Fruit fly (Drosophila melanogaster): ENCODE measurements around the gene CG11837.

The CG11837 gene

DNA sequence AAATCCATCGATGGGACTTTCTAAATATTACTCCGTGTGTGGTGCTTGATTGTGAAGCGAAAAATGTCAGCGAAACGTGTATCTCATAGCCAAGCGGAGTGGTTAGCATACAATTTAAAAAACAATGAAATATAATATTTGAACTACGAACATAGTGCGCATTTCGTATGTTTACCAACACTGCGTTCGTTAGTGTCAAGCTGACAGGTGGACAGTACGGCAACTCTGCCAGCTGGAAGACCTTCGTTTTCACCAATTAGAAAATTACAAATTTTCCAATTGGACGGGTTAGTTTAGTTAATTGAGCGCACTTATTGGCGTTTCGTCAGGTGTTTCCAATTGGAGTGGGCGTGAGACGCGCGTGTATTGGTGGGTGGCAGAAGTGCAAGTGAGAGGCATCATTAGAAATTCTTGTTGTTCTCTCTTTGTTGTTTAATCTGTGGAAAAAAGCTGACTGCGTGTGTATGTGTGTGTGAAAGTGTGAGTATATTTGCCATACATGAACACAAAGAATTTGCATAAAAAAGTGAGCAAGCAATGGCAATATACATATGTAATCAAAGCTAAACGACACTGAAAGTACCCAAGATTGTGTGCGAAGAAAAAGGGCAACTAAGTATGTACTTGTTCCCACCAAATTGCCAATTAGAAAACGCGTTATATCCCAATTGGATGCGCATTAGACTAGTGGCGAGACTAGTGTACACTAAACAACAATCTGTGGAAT is 9.4 kb upstream of the CG11837 start (continued):
- no peak; the same call in 2 of the 3 replicates for TF ChIP-seq tgo (GFP tag; IDR thresholded peaks at IDR 0.05)
- no peak for TF ChIP-seq ato (GFP tag; IDR thresholded peaks at IDR 0.05; ENCODE audit: partially characterized antibody)
- TF ChIP-seq phol (tag; optimal IDR thresholded peaks at IDR 0.05) = peak; percentile 17
- no peak for TF ChIP-seq Ssrp (tag; optimal IDR thresholded peaks at IDR 0.05)
- TF ChIP-seq CG12155 (GFP tag; optimal IDR thresholded peaks at IDR 0.05) = peak; percentile 38
- no peak for TF ChIP-seq BtbVII (GFP tag; optimal IDR thresholded peaks at IDR 0.05)
- no peak for TF ChIP-seq CG31388 (GFP tag; optimal IDR thresholded peaks at IDR 0.05)
- no peak for TF ChIP-seq twi (tag; optimal IDR thresholded peaks at IDR 0.05)
- TF ChIP-seq CG9932 (GFP tag; IDR thresholded peaks at IDR 0.05) = peak; percentile 49
- TF ChIP-seq CG7271 (tag; optimal IDR thresholded peaks at IDR 0.05) = no peak
- TF ChIP-seq Hr3 (GFP tag; optimal IDR thresholded peaks at IDR 0.05) = no peak
- TF ChIP-seq CG13296 (GFP tag; optimal IDR thresholded peaks at IDR 0.05) = no peak
- peak; percentile 74 for TF ChIP-seq E2f2 (GFP tag; IDR thresholded peaks at IDR 0.05)
- no peak for TF ChIP-seq btn (GFP tag; optimal IDR thresholded peaks at IDR 0.05)
- TF ChIP-seq pzg (GFP tag; optimal IDR thresholded peaks at IDR 0.05) = peak; percentile 62
- TF ChIP-seq croc (GFP tag; conservative IDR thresholded peaks at IDR 0.05) = no peak
- no peak for TF ChIP-seq CG11247 (GFP tag; IDR thresholded peaks at IDR 0.05)
- TF ChIP-seq chif (GFP tag; optimal IDR thresholded peaks at IDR 0.05) = peak in 1 of 2 experiments; percentile 25
- TF ChIP-seq CG33557 (GFP tag; optimal IDR thresholded peaks at IDR 0.05) = no peak
- peak; percentile 55 for TF ChIP-seq ems (GFP tag; optimal IDR thresholded peaks at IDR 0.05)
- TF ChIP-seq HHEX (GFP tag; optimal IDR thresholded peaks at IDR 0.05) = peak; percentile 30
- TF ChIP-seq CG1024 (GFP tag; IDR thresholded peaks at IDR 0.05) = no peak
- no peak for TF ChIP-seq cato (GFP tag; optimal IDR thresholded peaks at IDR 0.05; ENCODE audit: borderline replicate concordance)
- no peak for TF ChIP-seq CG6654 (GFP tag; optimal IDR thresholded peaks at IDR 0.05)
- 0 out of 2 replicates have a peak, but pooled peaks have one; percentile 12 for TF ChIP-seq CG14441 (GFP tag; IDR thresholded peaks at IDR 0.05)
- TF ChIP-seq CG12236 (GFP tag; optimal IDR thresholded peaks at IDR 0.05) = no peak
- TF ChIP-seq gro (GFP tag; optimal IDR thresholded peaks at IDR 0.05) = peak; percentile 15
- TF ChIP-seq Antp (GFP tag; optimal IDR thresholded peaks at IDR 0.05) = peak; percentile 10
- peak; percentile 24 for TF ChIP-seq CG13775 (GFP tag; optimal IDR thresholded peaks at IDR 0.05)
- TF ChIP-seq Pdp1 (GFP tag; optimal IDR thresholded peaks at IDR 0.05) = peak in 1 of 2 experiments; percentile 8
- TF ChIP-seq ac (GFP tag; optimal IDR thresholded peaks at IDR 0.05) = no peak
- no peak for TF ChIP-seq CG16815 (GFP tag; optimal IDR thresholded peaks at IDR 0.05)
- TF ChIP-seq zfh2 (GFP tag; optimal IDR thresholded peaks at IDR 0.05) = peak; percentile 32
- no peak for TF ChIP-seq gt (GFP tag; IDR thresholded peaks at IDR 0.05)
- TF ChIP-seq Atf-2 (GFP tag; optimal IDR thresholded peaks at IDR 0.05) = no peak
- TF ChIP-seq CG3838 (GFP tag; optimal IDR thresholded peaks at IDR 0.05) = no peak
- TF ChIP-seq Hr78 (GFP tag; optimal IDR thresholded peaks at IDR 0.05) = no peak
- no peak for TF ChIP-seq CG17568 (GFP tag; optimal IDR thresholded peaks at IDR 0.05)
- TF ChIP-seq grau (tag; optimal IDR thresholded peaks at IDR 0.05) = no peak
- TF ChIP-seq toy (GFP tag; IDR thresholded peaks at IDR 0.05) = no peak
- TF ChIP-seq CG4820 (GFP tag; optimal IDR thresholded peaks at IDR 0.05) = no peak
- no peak for TF ChIP-seq Mes4 (GFP tag; optimal IDR thresholded peaks at IDR 0.05)
- TF ChIP-seq CG10147 (GFP tag; optimal IDR thresholded peaks at IDR 0.05) = no peak
- TF ChIP-seq rib (GFP tag; IDR thresholded peaks at IDR 0.05) = no peak
- TF ChIP-seq schlank (tag; optimal IDR thresholded peaks at IDR 0.05) = no peak
- no peak for TF ChIP-seq HLHmδ (GFP tag; optimal IDR thresholded peaks at IDR 0.05)
- peak; percentile 17 for TF ChIP-seq exex (tag; optimal IDR thresholded peaks at IDR 0.05)
- peak; percentile 37; the same call in 1 of the 3 replicates for TF ChIP-seq otp (GFP tag; IDR thresholded peaks at IDR 0.05)
- no peak for TF ChIP-seq CG6272 (GFP tag; IDR thresholded peaks at IDR 0.05)
- no peak for TF ChIP-seq CG1602 (GFP tag; optimal IDR thresholded peaks at IDR 0.05)

All from whole organism, embryonic.